Fruit fly (Drosophila melanogaster) whole organism, embryonic: ENCODE data around the gene CG15034.
A peak's percentile ranks its signal among the peaks of the same experiment; 100 is the strongest.

Source experiments
- ATbp ChIP-seq: fragments of 200-800 bp; sonication (Bioruptor generic); optimal IDR thresholded peaks from 2 replicates; lab custom pipeline; 2017; ENCODE audit warnings: missing biosample characterization, mild to moderate bottlenecking, missing genetic modification characterization, missing genetic modification reagents
- Bdp1 ChIP-seq: fragments of 200-800 bp; sonication (Bioruptor generic); optimal IDR thresholded peaks from 3 replicates; lab custom pipeline; 2016; ENCODE audit warnings: missing biosample characterization, missing genetic modification characterization
- CG10543 ChIP-seq: fragments of 200-800 bp; sonication (Bioruptor generic); optimal IDR thresholded peaks from 3 replicates; lab custom pipeline; 2017; ENCODE audit warnings: missing biosample characterization, mild to moderate bottlenecking, missing genetic modification characterization, moderate library complexity
- CG10979 ChIP-seq: fragments of 200-800 bp; sonication (Bioruptor generic); optimal IDR thresholded peaks from 2 replicates; lab custom pipeline; 2018; ENCODE audit warnings: missing biosample characterization, mild to moderate bottlenecking, missing genetic modification characterization, moderate library complexity
- CG11695 ChIP-seq: fragments of 200-800 bp; sonication (Bioruptor generic); IDR thresholded peaks from 3 replicates; pipeline ENCODE4 v1.3.6; 2022; ENCODE audit warnings: missing biosample characterization, missing genetic modification characterization
- CG11723 ChIP-seq: fragments of 200-800 bp; sonication (Bioruptor generic); optimal IDR thresholded peaks from 2 replicates; lab custom pipeline; 2017; ENCODE audit warnings: missing biosample characterization, mild to moderate bottlenecking, missing genetic modification characterization
- CG12659 ChIP-seq: fragments of 200-800 bp; sonication (Bioruptor generic); optimal IDR thresholded peaks from 3 replicates; lab custom pipeline; 2017; ENCODE audit warnings: mild to moderate bottlenecking, missing biosample characterization, missing genetic modification reagents, missing genetic modification characterization
- CG12769 ChIP-seq: fragments of 200-800 bp; sonication (Bioruptor generic); optimal IDR thresholded peaks from 2 replicates; lab custom pipeline; 2019; ENCODE audit warnings: missing biosample characterization, mild to moderate bottlenecking, missing genetic modification characterization, moderate library complexity
- CG13123 ChIP-seq: fragments of 200-800 bp; sonication (Bioruptor generic); optimal IDR thresholded peaks from 2 replicates; lab custom pipeline; 2016; ENCODE audit warnings: missing biosample characterization, missing genetic modification characterization
- CG14014 ChIP-seq: fragments of 200-800 bp; sonication (Bioruptor generic); IDR thresholded peaks from 2 replicates; pipeline ENCODE4 v1.3.6; 2022; ENCODE audit warnings: missing biosample characterization, missing genetic modification characterization
- CG14441 ChIP-seq: fragments of 200-800 bp; sonication (Bioruptor generic); IDR thresholded peaks from 2 replicates; pipeline ENCODE4 v1.3.6; 2022; ENCODE audit warnings: missing biosample characterization, missing genetic modification characterization
- CG14667 ChIP-seq: fragments of 200-800 bp; sonication (Bioruptor generic); IDR thresholded peaks from 2 replicates; pipeline ENCODE4 v1.3.6; 2022; ENCODE audit warnings: missing biosample characterization, missing genetic modification characterization
- CG14860 ChIP-seq: fragments of 200-800 bp; sonication (Bioruptor generic); IDR thresholded peaks from 3 replicates; pipeline ENCODE4 v1.3.6; 2022; ENCODE audit warnings: missing biosample characterization, missing genetic modification characterization; ENCODE audit not compliant: partially characterized antibody
- CG15601 ChIP-seq: fragments of 200-800 bp; sonication (Bioruptor generic); optimal IDR thresholded peaks from 3 replicates; lab custom pipeline; 2019; ENCODE audit warnings: missing biosample characterization, mild to moderate bottlenecking, missing genetic modification characterization, moderate library complexity
- CG18764 ChIP-seq: fragments of 200-800 bp; sonication (Bioruptor generic); optimal IDR thresholded peaks from 3 replicates; lab custom pipeline; 2016; ENCODE audit warnings: missing biosample characterization, missing genetic modification characterization
- CG2875 ChIP-seq: fragments of 200-800 bp; sonication (Bioruptor generic); optimal IDR thresholded peaks from 2 replicates; lab custom pipeline; 2017; ENCODE audit warnings: missing biosample characterization, mild to moderate bottlenecking, missing genetic modification characterization, missing genetic modification reagents
- CG32772 ChIP-seq: fragments of 200-800 bp; sonication (Bioruptor generic); IDR thresholded peaks from 2 replicates; pipeline ENCODE4 v1.3.6; 2022; ENCODE audit warnings: missing biosample characterization, missing genetic modification characterization
- CG3407 ChIP-seq: fragments of 200-800 bp; sonication (Bioruptor generic); optimal IDR thresholded peaks from 2 replicates; lab custom pipeline; 2018; ENCODE audit warnings: missing biosample characterization, mild to moderate bottlenecking, missing genetic modification characterization
- CG34224 ChIP-seq: fragments of 200-800 bp; sonication (Bioruptor generic); IDR thresholded peaks from 3 replicates; pipeline ENCODE4 v1.3.6; 2022; ENCODE audit warnings: missing biosample characterization, missing genetic modification characterization; ENCODE audit not compliant: partially characterized antibody
- CG34376 ChIP-seq: fragments of 200-800 bp; sonication (Bioruptor generic); optimal IDR thresholded peaks from 2 replicates; lab custom pipeline; 2018; ENCODE audit warnings: missing biosample characterization, mild to moderate bottlenecking, missing genetic modification characterization
- CG42726 ChIP-seq: fragments of 200-800 bp; sonication (Bioruptor generic); IDR thresholded peaks from 2 replicates; pipeline ENCODE4 v1.3.6; 2022; ENCODE audit warnings: missing biosample characterization, missing genetic modification characterization; ENCODE audit not compliant: partially characterized antibody
- CG4617 ChIP-seq: fragments of 200-800 bp; sonication (Bioruptor generic); optimal IDR thresholded peaks from 3 replicates; lab custom pipeline; 2016; ENCODE audit warnings: missing biosample characterization, missing genetic modification characterization, borderline replicate concordance
- CG7556 ChIP-seq: fragments of 200-800 bp; sonication (Bioruptor generic); optimal IDR thresholded peaks from 2 replicates; lab custom pipeline; 2017; ENCODE audit warnings: missing biosample characterization, mild to moderate bottlenecking, missing genetic modification characterization
- CG8765 ChIP-seq: fragments of 200-800 bp; sonication (Bioruptor generic); IDR thresholded peaks from 2 replicates; pipeline ENCODE4 v1.3.6; 2022; ENCODE audit warnings: missing biosample characterization, missing genetic modification characterization
- CG9876 ChIP-seq: fragments of 200-800 bp; sonication (Bioruptor generic); optimal IDR thresholded peaks from 2 replicates; lab custom pipeline; 2016; ENCODE audit warnings: missing biosample characterization, missing genetic modification characterization
- CkIIα-i1 ChIP-seq: fragments of 200-800 bp; sonication (Bioruptor generic); IDR thresholded peaks from 2 replicates; pipeline ENCODE4 v1.3.6; 2022; ENCODE audit warnings: missing biosample characterization, missing genetic modification characterization
- Dip3 ChIP-seq: fragments of 200-800 bp; sonication (Bioruptor generic); optimal IDR thresholded peaks from 3 replicates; lab custom pipeline; 2016; ENCODE audit warnings: missing biosample characterization, missing genetic modification characterization
- H15 ChIP-seq: fragments of 200-800 bp; sonication (Bioruptor generic); IDR thresholded peaks from 3 replicates; pipeline ENCODE4 v1.3.6; 2022; ENCODE audit warnings: missing biosample characterization, missing genetic modification characterization
- H2.0 ChIP-seq: fragments of 200-800 bp; sonication (Bioruptor generic); IDR thresholded peaks from 2 replicates; pipeline ENCODE4 v1.3.6; 2022; ENCODE audit warnings: missing biosample characterization, missing genetic modification characterization
- Hmr ChIP-seq: fragments of 200-800 bp; sonication (Bioruptor generic); optimal IDR thresholded peaks from 3 replicates; lab custom pipeline; 2017; ENCODE audit warnings: mild to moderate bottlenecking, missing biosample characterization, missing genetic modification reagents, missing genetic modification characterization
- MTF-1 ChIP-seq: fragments of 200-800 bp; sonication (Bioruptor generic); optimal IDR thresholded peaks from 2 replicates; lab custom pipeline; 2018; ENCODE audit warnings: missing biosample characterization, mild to moderate bottlenecking, missing genetic modification characterization, borderline replicate concordance
- PHDP ChIP-seq: fragments of 200-800 bp; sonication (Bioruptor generic); optimal IDR thresholded peaks from 3 replicates; lab custom pipeline; 2018; ENCODE audit warnings: missing biosample characterization, mild to moderate bottlenecking, missing genetic modification characterization, moderate library complexity
- Tbp ChIP-seq: fragments of >200 bp; optimal IDR thresholded peaks from 2 replicates; lab custom pipeline; 2018; ENCODE audit warnings: missing biosample characterization, missing genetic modification characterization
- ac ChIP-seq: fragments of 200-800 bp; sonication (Bioruptor generic); optimal IDR thresholded peaks from 3 replicates; lab custom pipeline; 2017; ENCODE audit warnings: missing biosample characterization, mild to moderate bottlenecking, missing genetic modification characterization
- dysf ChIP-seq: fragments of 200-800 bp; sonication (Bioruptor generic); IDR thresholded peaks from 3 replicates; pipeline ENCODE4 v1.3.6; 2022; ENCODE audit warnings: missing biosample characterization, missing genetic modification characterization
- ewg ChIP-seq: fragments of 200-800 bp; sonication (Bioruptor generic); optimal IDR thresholded peaks from 3 replicates; lab custom pipeline; 2017; ENCODE audit warnings: mild to moderate bottlenecking, missing biosample characterization, missing genetic modification reagents, missing genetic modification characterization
- fd3F ChIP-seq: fragments of 200-800 bp; sonication (Bioruptor generic); optimal IDR thresholded peaks from 2 replicates; lab custom pipeline; 2018; ENCODE audit warnings: missing biosample characterization, mild to moderate bottlenecking, missing genetic modification characterization, moderate library complexity
- fd64A ChIP-seq: fragments of 200-800 bp; sonication (Bioruptor generic); optimal IDR thresholded peaks from 3 replicates; lab custom pipeline; 2018; ENCODE audit warnings: missing biosample characterization, mild to moderate bottlenecking, missing genetic modification characterization
- gcm2 ChIP-seq: fragments of 200-800 bp; sonication (Bioruptor generic); optimal IDR thresholded peaks from 2 replicates; lab custom pipeline; 2016; ENCODE audit warnings: missing biosample characterization, missing genetic modification characterization
- gem ChIP-seq: fragments of 200-800 bp; sonication (Bioruptor generic); optimal IDR thresholded peaks from 2 replicates; lab custom pipeline; 2019; ENCODE audit warnings: missing biosample characterization, mild to moderate bottlenecking, missing genetic modification characterization, moderate library complexity
- hbn ChIP-seq: fragments of 200-800 bp; sonication (Bioruptor generic); IDR thresholded peaks from 2 replicates; pipeline ENCODE4 v1.3.6; 2022; ENCODE audit warnings: missing biosample characterization, missing genetic modification characterization; ENCODE audit not compliant: partially characterized antibody
- lmd ChIP-seq: fragments of 200-800 bp; sonication (Bioruptor generic); IDR thresholded peaks from 2 replicates; pipeline ENCODE4 v1.3.6; 2022; ENCODE audit warnings: missing biosample characterization, missing genetic modification characterization
- lola ChIP-seq, 3 experiments: fragments of >200 bp in 2 of 3; fragments of 200-800 bp in 1 of 3; sonication (Bioruptor generic) in 1 of 3; optimal IDR thresholded peaks; 2 replicates each; lab custom pipeline; 2017 to 2019; ENCODE audit warnings: missing biosample characterization in 3 of 3, missing genetic modification characterization in 3 of 3, mild to moderate bottlenecking in 1 of 3, moderate library complexity in 1 of 3
- pnt ChIP-seq: fragments of 200-800 bp; sonication (Bioruptor generic); optimal IDR thresholded peaks from 3 replicates; lab custom pipeline; 2016; ENCODE audit warnings: missing biosample characterization, missing genetic modification characterization
- rib ChIP-seq: fragments of 200-800 bp; sonication (Bioruptor generic); IDR thresholded peaks from 2 replicates; pipeline ENCODE4 v1.3.6; 2022; ENCODE audit warnings: missing biosample characterization, missing genetic modification characterization
- sisA ChIP-seq: fragments of 200-800 bp; sonication (Bioruptor generic); IDR thresholded peaks from 2 replicates; pipeline ENCODE4 v1.3.6; 2022; ENCODE audit warnings: missing biosample characterization, missing genetic modification characterization
- sr ChIP-seq: fragments of 200-800 bp; sonication (Bioruptor generic); IDR thresholded peaks from 3 replicates; pipeline ENCODE4 v1.3.6; 2022; ENCODE audit warnings: missing biosample characterization, missing genetic modification characterization
- z ChIP-seq: fragments of 200-800 bp; sonication (Bioruptor generic); IDR thresholded peaks from 3 replicates; pipeline ENCODE4 v1.3.6; 2022; ENCODE audit warnings: missing biosample characterization, missing genetic modification characterization
- zen ChIP-seq: fragments of 200-800 bp; sonication (Bioruptor generic); optimal IDR thresholded peaks from 3 replicates; lab custom pipeline; 2018; ENCODE audit warnings: missing biosample characterization, mild to moderate bottlenecking, missing genetic modification characterization, moderate library complexity
- zfh2 ChIP-seq: fragments of 200-800 bp; sonication (Bioruptor generic); optimal IDR thresholded peaks from 2 replicates; lab custom pipeline; 2016; ENCODE audit warnings: missing biosample characterization, missing genetic modification characterization

CG15034 gene

DNA sequence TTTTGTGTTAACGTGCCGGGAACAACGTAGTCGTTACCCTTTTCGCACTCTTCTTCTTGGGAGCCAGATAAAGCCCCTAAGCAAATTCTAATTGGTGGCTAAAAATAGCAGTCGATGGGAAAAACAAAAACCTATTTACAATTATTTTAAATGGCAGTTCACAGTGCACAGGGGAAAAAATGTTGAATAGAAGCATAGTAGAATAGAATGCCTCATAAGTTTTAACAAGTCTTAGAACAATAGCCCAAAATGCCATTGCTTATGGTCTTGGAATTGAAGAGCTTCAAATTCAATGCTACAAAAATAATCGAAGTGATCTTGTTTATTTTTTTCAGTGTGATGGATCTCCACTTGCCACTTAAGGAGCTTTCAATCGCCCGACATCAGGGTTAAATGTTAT is 14.8 kb downstream of the CG15034 start (continued):
- TF ChIP-seq ewg (GFP tag; lab: Kevin White, UChicago) (no peak), sr (no peak), gcm2 (no peak), fd64A (no peak), rib (GFP tag; lab: Robert Waterston, UW) (peak; percentile 68), lola (GFP tag; optimal IDR thresholded peaks at IDR 0.05; lab: Kevin White, UChicago) (no peak), Tbp (GFP tag; lab: Kevin White, UChicago) (no peak), pnt (GFP tag; lab: Kevin White, UChicago) (peak; percentile 45), CG8765 (no peak), ATbp (GFP tag; lab: Kevin White, UChicago) (peak; percentile 29), H15 (GFP tag; lab: Robert Waterston, UW) (no peak), zfh2 (GFP tag; lab: Kevin White, UChicago) (peak; percentile 43), CG14860 (no peak), Hmr (GFP tag; lab: Kevin White, UChicago) (peak; percentile 74), sisA (0 out of 2 replicates have a peak, but pooled peaks have one; percentile 47), MTF-1 (GFP tag; lab: Kevin White, UChicago) (no peak), CG11695 (peak; percentile 66; the same call in 1 of the 3 replicates), CG14441 (GFP tag; lab: Robert Waterston, UW) (peak; percentile 62), CG14667 (0 out of 2 replicates have a peak, but pooled peaks have one; percentile 22), fd3F (GFP tag; lab: Kevin White, UChicago) (peak; percentile 55), ac (no peak), lmd (peak; percentile 62), CG32772 (GFP tag; lab: Robert Waterston, UW) (peak; percentile 47; the same call in 1 of the 2 replicates), CG12769 (peak; percentile 84), Bdp1 (GFP tag; lab: Kevin White, UChicago) (peak; percentile 26), CG9876 (GFP tag; lab: Kevin White, UChicago) (peak; percentile 19), CG34376 (peak; percentile 41), z (GFP tag; lab: Robert Waterston, UW) (no peak), hbn (GFP tag; lab: Robert Waterston, UW) (no peak), CkIIα-i1 (no peak), CG14014 (GFP tag; lab: Robert Waterston, UW) (peak; percentile 70), CG42726 (no peak), CG15601 (tag; lab: Kevin White, UChicago) (no peak), CG13123 (GFP tag; lab: Kevin White, UChicago) (no peak), H2.0 (GFP tag; lab: Robert Waterston, UW) (peak; percentile 62), PHDP (tag; lab: Kevin White, UChicago) (peak; percentile 71), CG2875 (GFP tag; lab: Kevin White, UChicago) (no peak), CG12659 (GFP tag; lab: Kevin White, UChicago) (peak; percentile 54), CG7556 (GFP tag; lab: Kevin White, UChicago) (peak; percentile 33), CG10543 (GFP tag; lab: Kevin White, UChicago) (peak; percentile 38), CG4617 (GFP tag; lab: Kevin White, UChicago) (no peak), Dip3 (GFP tag; lab: Kevin White, UChicago) (peak; percentile 51), CG18764 (GFP tag; lab: Kevin White, UChicago) (peak; percentile 11), CG10979 (tag; lab: Kevin White, UChicago) (peak; percentile 16), CG11723 (GFP tag; lab: Kevin White, UChicago) (peak; percentile 32), zen (tag; lab: Kevin White, UChicago) (no peak), CG3407 (GFP tag; lab: Kevin White, UChicago) (no peak), gem (peak; percentile 76), CG34224 (no peak), dysf (GFP tag; lab: Robert Waterston, UW) (peak; percentile 83)
